Worm (Caenorhabditis elegans) whole organism, L2 larva: ENCODE results near the gene C27H6.8.

Source experiments
- elt-1 ChIP-seq: fragments of 150-350 bp; optimal IDR thresholded peaks from 2 replicates; lab custom pipeline; 2014; ENCODE audit warnings: missing biosample characterization, missing genetic modification characterization
- lin-11 ChIP-seq: fragments of 150-350 bp; sonication (generic microtip); optimal IDR thresholded peaks from 2 replicates; lab custom pipeline; 2014; ENCODE audit warnings: missing biosample characterization, missing genetic modification characterization, inconsistent platforms, mixed read lengths
- mdl-1 ChIP-seq, 2 experiments: fragments of 150-350 bp in 1 of 2; sonication (generic microtip) in 1 of 2; optimal IDR thresholded peaks; 2 replicates each; lab custom pipeline; 2017; ENCODE audit warnings: missing biosample characterization in 2 of 2, missing genetic modification characterization in 2 of 2
- nhr-11 ChIP-seq: fragments of 150-350 bp; optimal IDR thresholded peaks from 2 replicates; lab custom pipeline; 2014; ENCODE audit warnings: missing biosample characterization, missing genetic modification characterization
- nhr-25 ChIP-seq: fragments of 150-350 bp; sonication (generic microtip); optimal IDR thresholded peaks from 3 replicates; lab custom pipeline; 2014; ENCODE audit warnings: missing biosample characterization, missing genetic modification characterization
- nhr-6 ChIP-seq: fragments of 150-350 bp; optimal IDR thresholded peaks from 2 replicates; lab custom pipeline; 2014; ENCODE audit warnings: missing biosample characterization, missing genetic modification characterization

DNA sequence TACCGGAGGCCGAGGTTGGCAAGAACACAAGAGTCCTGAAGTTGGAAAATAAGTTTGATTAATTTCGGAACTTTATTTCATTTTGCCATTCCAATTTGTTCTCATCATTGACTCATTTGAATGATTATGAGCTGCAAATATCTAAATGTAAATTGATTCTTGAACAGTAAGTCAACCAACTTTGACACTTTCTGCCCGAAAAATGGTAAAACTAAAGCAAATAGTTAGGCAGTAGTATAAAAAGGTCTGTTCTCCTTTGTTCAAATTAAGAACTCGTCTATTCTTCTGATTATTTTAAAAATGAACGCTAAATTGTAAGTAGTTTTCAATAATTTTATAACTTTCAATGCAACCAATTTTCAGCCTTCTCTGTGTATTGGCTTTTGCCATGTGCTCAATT lies 44.5 kb downstream of the C27H6.8 start, which contains the start of gene fipr-12:
- TF ChIP-seq nhr-6 (tag; lab: Kevin White, UChicago), result no peak
- TF ChIP-seq nhr-11, result no peak
- TF ChIP-seq elt-1 (tag; lab: Kevin White, UChicago), result no peak
- TF ChIP-seq lin-11 (tag; lab: Kevin White, UChicago), result no peak
- TF ChIP-seq mdl-1 (tag; optimal IDR thresholded peaks at IDR 0.05; lab: Kevin White, UChicago), result no peak
- no peak for TF ChIP-seq nhr-25 (tag; lab: Kevin White, UChicago)
